Worm (Caenorhabditis elegans) whole organism, young adult: ENCODE measurements around the gene F22E5.7.

ENCODE experiments used
- F33H1.4 ChIP-seq: fragments of 200-800 bp; sonication (Bioruptor generic); IDR thresholded peaks from 2 replicates; pipeline ENCODE4 v1.3.6; 2022; ENCODE audit warnings: missing genetic modification reagents, missing genetic modification characterization, missing compliant biosample characterization
- Y56A3A.18 ChIP-seq: fragments of 200-800 bp; sonication (Bioruptor generic); IDR thresholded peaks from 2 replicates; pipeline ENCODE4 v1.3.6; 2022; ENCODE audit warnings: missing genetic modification reagents, missing genetic modification characterization, missing compliant biosample characterization
- ama-1 ChIP-seq, 3 experiments: fragments of 150-350 bp in 1 of 3; sonication (generic microtip) in 2 of 3; optimal IDR thresholded peaks; 2 replicates each; lab custom pipeline; 2014 to 2018; ENCODE audit warnings: missing biosample characterization in 2 of 3, missing genetic modification characterization in 2 of 3, missing genetic modification reagents in 2 of 3
- ceh-79 ChIP-seq: sonication (generic microtip); optimal IDR thresholded peaks from 2 replicates; lab custom pipeline; 2017; ENCODE audit warnings: mild to moderate bottlenecking, missing genetic modification characterization, missing compliant biosample characterization
- dpl-1 ChIP-seq: fragments of 150-350 bp; optimal IDR thresholded peaks from 2 replicates; lab custom pipeline; 2014; ENCODE audit warnings: missing biosample characterization, missing genetic modification reagents, missing genetic modification characterization
- fkh-3 ChIP-seq: sonication (generic microtip); optimal IDR thresholded peaks from 2 replicates; lab custom pipeline; 2016; ENCODE audit warnings: mild to moderate bottlenecking, missing genetic modification characterization, missing compliant biosample characterization
- nhr-179 ChIP-seq: sonication (generic microtip); optimal IDR thresholded peaks from 2 replicates; lab custom pipeline; 2016; ENCODE audit warnings: mild to moderate bottlenecking, missing genetic modification characterization, missing compliant biosample characterization
- nhr-90 ChIP-seq: sonication (generic microtip); optimal IDR thresholded peaks from 2 replicates; lab custom pipeline; 2016; ENCODE audit warnings: missing genotype, mild to moderate bottlenecking, missing genetic modification characterization, missing compliant biosample characterization
- tbx-9 ChIP-seq: sonication (generic microtip); optimal IDR thresholded peaks from 2 replicates; lab custom pipeline; 2016; ENCODE audit warnings: borderline replicate concordance, missing genetic modification characterization, inconsistent platforms, missing compliant biosample characterization
- unc-62 ChIP-seq: fragments of 150-350 bp; optimal IDR thresholded peaks from 2 replicates; lab custom pipeline; 2014; ENCODE audit warnings: missing biosample characterization, missing genetic modification reagents, missing genetic modification characterization

- TF ChIP-seq ama-1 (optimal IDR thresholded peaks at IDR 0.05; lab: Kevin White, UChicago) (no peak), ama-1 (GFP tag; optimal IDR thresholded peaks at IDR 0.05; lab: Kevin White, UChicago) (no peak), unc-62 (GFP tag; lab: Kevin White, UChicago) (no peak), fkh-3 (tag; lab: Kevin White, UChicago) (no peak), F33H1.4 (GFP tag; lab: Robert Waterston, UW) (no peak), Y56A3A.18 (GFP tag; lab: Robert Waterston, UW) (no peak), nhr-90 (no peak), nhr-179 (tag; lab: Kevin White, UChicago) (no peak), ceh-79 (tag; lab: Kevin White, UChicago) (no peak), tbx-9 (no peak), dpl-1 (GFP tag; lab: Kevin White, UChicago) (no peak)
These were observed 36.6 kb upstream of the F22E5.7 start, which contains the start of gene sri-77 for ce11 chrII:2605319-2605718.
